Worm (Caenorhabditis elegans): Measurements from ENCODE around the gene C08F11.17.
A peak's percentile ranks its signal among the peaks of the same experiment; 100 is the strongest.

The C08F11.17 gene

ce11 chrIV:13601428-13601827 lies 48.7 kb downstream of the C08F11.17 start (continued):
- TF ChIP-seq hsf-1 (GFP tag; IDR thresholded peaks at IDR 0.05) (peak; percentile 46; the same call in 1 of the 2 replicates), ceh-79 (tag; optimal IDR thresholded peaks at IDR 0.05) (no peak), sptf-2 (GFP tag; optimal IDR thresholded peaks at IDR 0.05) (no peak), snpc-3.4 (tag; optimal IDR thresholded peaks at IDR 0.05) (peak; percentile 77), chd-7 (tag; optimal IDR thresholded peaks at IDR 0.05) (no peak), F10E7.11 (tag; optimal IDR thresholded peaks at IDR 0.05) (no peak), F37B4.10 (GFP tag; IDR thresholded peaks at IDR 0.05) (no peak), B0261.1 (tag; optimal IDR thresholded peaks at IDR 0.05) (no peak), lin-35 (GFP tag; optimal IDR thresholded peaks at IDR 0.05) (no peak), dox-1 (GFP tag; IDR thresholded peaks at IDR 0.05) (peak; percentile 29; the same call in 1 of the 2 replicates), madf-8 (GFP tag; conservative IDR thresholded peaks at IDR 0.05) (no peak), ekl-4 (GFP tag; IDR thresholded peaks at IDR 0.05) (peak; percentile 21; the same call in 1 of the 2 replicates), nfya-2 (GFP tag; IDR thresholded peaks at IDR 0.05) (no peak), C06A6.2 (GFP tag; conservative IDR thresholded peaks at IDR 0.05) (no peak), let-607 (tag; optimal IDR thresholded peaks at IDR 0.05) (no peak), hmg-1.2 (GFP tag; IDR thresholded peaks at IDR 0.05) (peak; percentile 97), mes-4 (tag; optimal IDR thresholded peaks at IDR 0.05) (no peak), ztf-6 (GFP tag; IDR thresholded peaks at IDR 0.05) (no peak), efl-1 (GFP tag; optimal IDR thresholded peaks at IDR 0.05) (no peak), B0019.2 (GFP tag; conservative IDR thresholded peaks at IDR 0.05) (no peak), madf-6 (GFP tag; IDR thresholded peaks at IDR 0.05) (peak; percentile 77), mel-28 (tag; optimal IDR thresholded peaks at IDR 0.05; ENCODE audit: borderline replicate concordance) (no peak), pbrm-1 (GFP tag; IDR thresholded peaks at IDR 0.05) (peak; percentile 84)

DNA sequence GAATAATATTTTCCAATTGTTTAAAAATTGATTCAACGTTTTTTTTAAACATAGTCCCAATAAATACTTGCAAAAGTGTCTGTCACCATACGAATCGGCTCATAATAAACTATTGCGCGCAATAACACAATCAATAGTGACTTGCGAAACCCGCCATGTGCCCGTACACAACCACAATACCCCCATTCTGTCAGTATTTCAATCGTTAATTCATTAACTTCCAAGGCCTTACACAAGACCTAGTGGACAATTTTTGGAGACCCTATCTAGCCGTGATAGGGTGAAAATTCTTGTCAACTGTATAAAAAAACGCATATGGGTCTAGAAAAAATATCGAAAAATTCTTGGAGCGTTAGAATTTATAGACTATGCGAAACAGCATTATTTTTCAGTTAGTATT lies 49.5 kb downstream of the C08F11.17 start:
- TF ChIP-seq F57C9.4 (tag; optimal IDR thresholded peaks at IDR 0.05), result no peak
- TF ChIP-seq mel-28 (tag; optimal IDR thresholded peaks at IDR 0.05; ENCODE audit: borderline replicate concordance), result no peak
- TF ChIP-seq ztf-3 (GFP tag; optimal IDR thresholded peaks at IDR 0.05), result no peak
- peak; percentile 94 for TF ChIP-seq snpc-4 (GFP tag; optimal IDR thresholded peaks at IDR 0.05)
- TF ChIP-seq snpc-4 (tag; optimal IDR thresholded peaks at IDR 0.05), result peak; percentile 95 to 98 (median 96)
- no peak for TF ChIP-seq rpc-1 (optimal IDR thresholded peaks at IDR 0.05)
- no peak for TF ChIP-seq rpc-1 (tag; optimal IDR thresholded peaks at IDR 0.05)
- no peak for TF ChIP-seq lin-35 (GFP tag; optimal IDR thresholded peaks at IDR 0.05)
- peak; percentile 75 for TF ChIP-seq tbp1 (GFP tag; optimal IDR thresholded peaks at IDR 0.05)
- peak; percentile 74 for TF ChIP-seq madf-6 (GFP tag; IDR thresholded peaks at IDR 0.05)
- TF ChIP-seq hsf-1 (GFP tag; IDR thresholded peaks at IDR 0.05), result 0 out of 2 replicates have a peak, but pooled peaks have one; percentile 41
- no peak for TF ChIP-seq nhr-27 (tag; optimal IDR thresholded peaks at IDR 0.05)
- no peak for TF ChIP-seq lin-26 (GFP tag; IDR thresholded peaks at IDR 0.05)
- TF ChIP-seq lsl-1 (GFP tag; optimal IDR thresholded peaks at IDR 0.05), result peak; percentile 43
- no peak for TF ChIP-seq zim-3 (tag; optimal IDR thresholded peaks at IDR 0.05)
- TF ChIP-seq F10E7.11 (tag; optimal IDR thresholded peaks at IDR 0.05), result no peak
- TF ChIP-seq lir-1 (GFP tag; conservative IDR thresholded peaks at IDR 0.05), result no peak
- TF ChIP-seq aptf-3 (GFP tag; IDR thresholded peaks at IDR 0.05), result no peak
- no peak for TF ChIP-seq ztf-28 (GFP tag; IDR thresholded peaks at IDR 0.05)
- TF ChIP-seq ccch-3 (GFP tag; optimal IDR thresholded peaks at IDR 0.05), result no peak
- TF ChIP-seq ekl-4 (GFP tag; IDR thresholded peaks at IDR 0.05), result no peak
- TF ChIP-seq ceh-79 (tag; optimal IDR thresholded peaks at IDR 0.05), result no peak
- TF ChIP-seq F33H1.4 (GFP tag; IDR thresholded peaks at IDR 0.05), result no peak
- no peak for TF ChIP-seq bed-2 (GFP tag; IDR thresholded peaks at IDR 0.05)
- no peak for TF ChIP-seq gei-17 (GFP tag; optimal IDR thresholded peaks at IDR 0.05)
- TF ChIP-seq fkh-3 (tag; optimal IDR thresholded peaks at IDR 0.05), result no peak
- TF ChIP-seq Y67H2A.10 (GFP tag; conservative IDR thresholded peaks at IDR 0.05), result no peak
- peak; percentile 84 for TF ChIP-seq hmg-1.2 (GFP tag; IDR thresholded peaks at IDR 0.05)
- no peak for TF ChIP-seq bed-1 (GFP tag; IDR thresholded peaks at IDR 0.05)
- no peak for TF ChIP-seq cebp-1 (GFP tag; IDR thresholded peaks at IDR 0.05)
- no peak for TF ChIP-seq cebp-1 (tag; optimal IDR thresholded peaks at IDR 0.05)
- no peak for TF ChIP-seq lsy-27 (tag; optimal IDR thresholded peaks at IDR 0.05; ENCODE audit: borderline replicate concordance, insufficient read depth)
- no peak for TF ChIP-seq akir-1 (GFP tag; optimal IDR thresholded peaks at IDR 0.05)

All from whole organism, young adult.